Fruit fly (Drosophila melanogaster) whole organism, embryonic: Measurements from ENCODE around the gene hry.

ENCODE experiments used
- Antp ChIP-seq: fragments of 200-800 bp; sonication (Bioruptor generic); optimal IDR thresholded peaks from 3 replicates; lab custom pipeline; 2016; ENCODE audit warnings: missing biosample characterization, missing genetic modification characterization
- CG10274 ChIP-seq: fragments of 200-800 bp; sonication (Bioruptor generic); optimal IDR thresholded peaks from 3 replicates; lab custom pipeline; 2017; ENCODE audit warnings: missing biosample characterization, mild to moderate bottlenecking, missing genetic modification characterization
- CG10959 ChIP-seq: fragments of 200-800 bp; sonication (Bioruptor generic); IDR thresholded peaks from 2 replicates; pipeline ENCODE4 v1.3.6; 2022; ENCODE audit warnings: missing biosample characterization, missing genetic modification characterization
- CG11093 ChIP-seq: fragments of 200-800 bp; sonication (Bioruptor generic); IDR thresholded peaks from 3 replicates; pipeline ENCODE4 v1.3.6; 2022; ENCODE audit warnings: missing biosample characterization, missing genetic modification characterization
- CG11723 ChIP-seq: fragments of 200-800 bp; sonication (Bioruptor generic); optimal IDR thresholded peaks from 2 replicates; lab custom pipeline; 2017; ENCODE audit warnings: missing biosample characterization, mild to moderate bottlenecking, missing genetic modification characterization
- CG12769 ChIP-seq: fragments of 200-800 bp; sonication (Bioruptor generic); optimal IDR thresholded peaks from 2 replicates; lab custom pipeline; 2019; ENCODE audit warnings: missing biosample characterization, mild to moderate bottlenecking, missing genetic modification characterization, moderate library complexity
- CG14014 ChIP-seq: fragments of 200-800 bp; sonication (Bioruptor generic); IDR thresholded peaks from 2 replicates; pipeline ENCODE4 v1.3.6; 2022; ENCODE audit warnings: missing biosample characterization, missing genetic modification characterization
- CG15696 ChIP-seq: fragments of 200-800 bp; sonication (Bioruptor generic); optimal IDR thresholded peaks from 2 replicates; lab custom pipeline; 2019; ENCODE audit warnings: missing biosample characterization, mild to moderate bottlenecking, missing genetic modification characterization, moderate library complexity
- CG17328 ChIP-seq: fragments of 200-800 bp; sonication (Bioruptor generic); IDR thresholded peaks from 2 replicates; pipeline ENCODE4 v1.3.6; 2022; ENCODE audit warnings: missing biosample characterization, missing genetic modification characterization
- CG17385 ChIP-seq: fragments of 200-800 bp; sonication (Bioruptor generic); optimal IDR thresholded peaks from 3 replicates; lab custom pipeline; 2018; ENCODE audit warnings: missing biosample characterization, mild to moderate bottlenecking, missing genetic modification characterization
- CG18262 ChIP-seq: fragments of 200-800 bp; optimal IDR thresholded peaks from 3 replicates; lab custom pipeline; 2019; ENCODE audit warnings: missing biosample characterization, mild to moderate bottlenecking, missing genetic modification characterization, moderate library complexity
- CG18764 ChIP-seq: fragments of 200-800 bp; sonication (Bioruptor generic); optimal IDR thresholded peaks from 3 replicates; lab custom pipeline; 2016; ENCODE audit warnings: missing biosample characterization, missing genetic modification characterization
- CG2875 ChIP-seq: fragments of 200-800 bp; sonication (Bioruptor generic); optimal IDR thresholded peaks from 2 replicates; lab custom pipeline; 2017; ENCODE audit warnings: missing biosample characterization, mild to moderate bottlenecking, missing genetic modification characterization, missing genetic modification reagents
- CG2889 ChIP-seq: fragments of 200-800 bp; sonication (Bioruptor generic); IDR thresholded peaks from 3 replicates; pipeline ENCODE4 v1.3.6; 2022; ENCODE audit warnings: missing biosample characterization, missing genetic modification characterization
- CG32772 ChIP-seq: fragments of 200-800 bp; sonication (Bioruptor generic); IDR thresholded peaks from 2 replicates; pipeline ENCODE4 v1.3.6; 2022; ENCODE audit warnings: missing biosample characterization, missing genetic modification characterization
- CG4404 ChIP-seq: fragments of 200-800 bp; sonication (Bioruptor generic); IDR thresholded peaks from 2 replicates; pipeline ENCODE4 v1.3.6; 2022; ENCODE audit warnings: missing biosample characterization, missing genetic modification characterization
- CG4730 ChIP-seq: fragments of 200-800 bp; sonication (Bioruptor generic); IDR thresholded peaks from 2 replicates; pipeline ENCODE4 v1.3.6; 2022; ENCODE audit warnings: missing biosample characterization, missing genetic modification characterization
- CG5953 ChIP-seq: fragments of 200-800 bp; sonication (Bioruptor generic); IDR thresholded peaks from 2 replicates; pipeline ENCODE4 v1.3.6; 2022; ENCODE audit warnings: missing biosample characterization, missing genetic modification characterization
- CG6654 ChIP-seq: fragments of 200-800 bp; sonication (Bioruptor generic); optimal IDR thresholded peaks from 2 replicates; lab custom pipeline; 2017; ENCODE audit warnings: missing biosample characterization, mild to moderate bottlenecking, missing genetic modification characterization
- CG6683 ChIP-seq: fragments of 200-800 bp; sonication (Bioruptor generic); optimal IDR thresholded peaks from 2 replicates; lab custom pipeline; 2017; ENCODE audit warnings: missing biosample characterization, mild to moderate bottlenecking, missing genetic modification characterization, missing genetic modification reagents
- CG7372 ChIP-seq: fragments of 200-800 bp; sonication (Bioruptor generic); IDR thresholded peaks from 2 replicates; pipeline ENCODE4 v1.3.6; 2022; ENCODE audit warnings: missing biosample characterization, missing genetic modification characterization
- CG9437 ChIP-seq: fragments of 200-800 bp; sonication (Bioruptor generic); optimal IDR thresholded peaks from 2 replicates; lab custom pipeline; 2018; ENCODE audit warnings: missing biosample characterization, mild to moderate bottlenecking, missing genetic modification characterization
- D ChIP-seq, 2 experiments: fragments of 200-800 bp in 1 of 2; fragments of >200 bp in 1 of 2; sonication (Bioruptor generic) in 1 of 2; optimal IDR thresholded peaks; 2 replicates in 1 of 2; 3 replicates in 1 of 2; lab custom pipeline; 2017; ENCODE audit warnings: mild to moderate bottlenecking in 1 of 2, missing biosample characterization in 1 of 2, missing genetic modification characterization in 1 of 2, missing genetic modification reagents in 1 of 2
- E2f1 ChIP-seq: fragments of 200-800 bp; sonication (Bioruptor generic); IDR thresholded peaks from 2 replicates; pipeline ENCODE4 v1.3.6; 2022; ENCODE audit warnings: missing biosample characterization, missing genetic modification characterization
- Elba2 ChIP-seq: fragments of 200-800 bp; sonication (Bioruptor generic); optimal IDR thresholded peaks from 3 replicates; lab custom pipeline; 2016; ENCODE audit warnings: missing biosample characterization, missing genetic modification characterization
- Fer1 ChIP-seq: fragments of 200-800 bp; sonication (Bioruptor generic); optimal IDR thresholded peaks from 2 replicates; lab custom pipeline; 2017; ENCODE audit warnings: missing biosample characterization, mild to moderate bottlenecking, missing genetic modification characterization
- GATAe ChIP-seq: fragments of 200-800 bp; sonication (Bioruptor generic); conservative IDR thresholded peaks from 2 replicates; pipeline ENCODE4 v1.3.6; 2022; ENCODE audit warnings: missing biosample characterization, missing genetic modification characterization
- Lhr ChIP-seq: fragments of 200-800 bp; sonication (Bioruptor generic); optimal IDR thresholded peaks from 3 replicates; lab custom pipeline; 2017; ENCODE audit warnings: mild to moderate bottlenecking, missing biosample characterization, missing genetic modification reagents, missing genetic modification characterization
- NC2α ChIP-seq: fragments of 200-800 bp; sonication (Bioruptor generic); optimal IDR thresholded peaks from 2 replicates; lab custom pipeline; 2016; ENCODE audit warnings: missing biosample characterization, missing genetic modification characterization
- NC2β ChIP-seq: fragments of 200-800 bp; sonication (Bioruptor generic); optimal IDR thresholded peaks from 2 replicates; lab custom pipeline; 2016; ENCODE audit warnings: missing biosample characterization, missing genetic modification characterization
- Opbp ChIP-seq: fragments of 200-800 bp; sonication (Bioruptor generic); IDR thresholded peaks from 3 replicates; pipeline ENCODE4 v1.3.6; 2022; ENCODE audit warnings: missing biosample characterization, missing genetic modification characterization; ENCODE audit not compliant: partially characterized antibody
- Xbp1 ChIP-seq: fragments of 200-800 bp; sonication (Bioruptor generic); optimal IDR thresholded peaks from 3 replicates; lab custom pipeline; 2016; ENCODE audit warnings: missing biosample characterization, mild to moderate bottlenecking, missing genetic modification characterization
- YL-1 ChIP-seq: fragments of 200-800 bp; sonication (Bioruptor generic); optimal IDR thresholded peaks from 3 replicates; lab custom pipeline; 2017; ENCODE audit warnings: missing biosample characterization, mild to moderate bottlenecking, missing genetic modification characterization
- danr ChIP-seq: fragments of 200-800 bp; sonication (Bioruptor generic); IDR thresholded peaks from 2 replicates; pipeline ENCODE4 v1.3.6; 2022; ENCODE audit warnings: missing biosample characterization, missing genetic modification characterization
- dimm ChIP-seq: fragments of 200-800 bp; sonication (Bioruptor generic); IDR thresholded peaks from 2 replicates; pipeline ENCODE4 v1.3.6; 2022; ENCODE audit warnings: missing biosample characterization, missing genetic modification characterization
- dmrt99B ChIP-seq: fragments of 200-800 bp; sonication (Bioruptor generic); optimal IDR thresholded peaks from 2 replicates; lab custom pipeline; 2018; ENCODE audit warnings: missing biosample characterization, mild to moderate bottlenecking, missing genetic modification characterization, moderate library complexity
- fd96Cb ChIP-seq: fragments of 200-800 bp; sonication (Bioruptor generic); optimal IDR thresholded peaks from 2 replicates; lab custom pipeline; 2018; ENCODE audit warnings: missing biosample characterization, mild to moderate bottlenecking, missing genetic modification characterization, moderate library complexity
- gcm2 ChIP-seq: fragments of 200-800 bp; sonication (Bioruptor generic); optimal IDR thresholded peaks from 2 replicates; lab custom pipeline; 2016; ENCODE audit warnings: missing biosample characterization, missing genetic modification characterization
- hth ChIP-seq: fragments of >200 bp; optimal IDR thresholded peaks from 2 replicates; lab custom pipeline; 2017; ENCODE audit warnings: inconsistent platforms
- kah ChIP-seq: fragments of 200-800 bp; sonication (Bioruptor generic); optimal IDR thresholded peaks from 2 replicates; lab custom pipeline; 2018; ENCODE audit warnings: missing biosample characterization, mild to moderate bottlenecking, missing genetic modification characterization
- knrl ChIP-seq: fragments of 200-800 bp; sonication (Bioruptor generic); IDR thresholded peaks from 3 replicates; pipeline ENCODE4 v1.3.6; 2022; ENCODE audit warnings: missing biosample characterization, missing genetic modification characterization; ENCODE audit not compliant: partially characterized antibody
- lola ChIP-seq, 3 experiments: fragments of >200 bp in 2 of 3; fragments of 200-800 bp in 1 of 3; sonication (Bioruptor generic) in 1 of 3; optimal IDR thresholded peaks; 2 replicates each; lab custom pipeline; 2017 to 2019; ENCODE audit warnings: missing biosample characterization in 3 of 3, missing genetic modification characterization in 3 of 3, mild to moderate bottlenecking in 1 of 3, moderate library complexity in 1 of 3
- nerfin-2 ChIP-seq: fragments of 200-800 bp; sonication (Bioruptor generic); IDR thresholded peaks from 2 replicates; pipeline ENCODE4 v1.3.6; 2022; ENCODE audit warnings: missing biosample characterization, missing genetic modification characterization; ENCODE audit not compliant: partially characterized antibody
- nom ChIP-seq: fragments of 200-800 bp; sonication (Bioruptor generic); optimal IDR thresholded peaks from 2 replicates; lab custom pipeline; 2017; ENCODE audit warnings: missing biosample characterization, missing genetic modification characterization, mild to moderate bottlenecking, moderate library complexity, missing genetic modification reagents
- p53 ChIP-seq: fragments of 200-800 bp; sonication (Bioruptor generic); optimal IDR thresholded peaks from 2 replicates; lab custom pipeline; 2016; ENCODE audit warnings: missing biosample characterization, missing genetic modification characterization
- pan ChIP-seq, 4 experiments: fragments of >200 bp in 3 of 4; fragments of 200-800 bp in 1 of 4; sonication (Bioruptor generic) in 1 of 4; optimal IDR thresholded peaks in 3 of 4; IDR thresholded peaks in 1 of 4; 2 replicates each; pipeline versions ENCODE4 v1.3.6 to Lab custom; 2017 to 2022; ENCODE audit warnings: missing biosample characterization in 2 of 4, missing genetic modification characterization in 2 of 4, mixed read lengths in 1 of 4
- sim ChIP-seq: fragments of 200-800 bp; sonication (Bioruptor generic); IDR thresholded peaks from 2 replicates; pipeline ENCODE4 v1.3.6; 2022; ENCODE audit warnings: missing biosample characterization, missing genetic modification characterization
- unpg ChIP-seq: fragments of 200-800 bp; sonication (Bioruptor generic); optimal IDR thresholded peaks from 3 replicates; lab custom pipeline; 2018; ENCODE audit warnings: missing biosample characterization, mild to moderate bottlenecking, missing genetic modification characterization, moderate library complexity

hry gene

DNA sequence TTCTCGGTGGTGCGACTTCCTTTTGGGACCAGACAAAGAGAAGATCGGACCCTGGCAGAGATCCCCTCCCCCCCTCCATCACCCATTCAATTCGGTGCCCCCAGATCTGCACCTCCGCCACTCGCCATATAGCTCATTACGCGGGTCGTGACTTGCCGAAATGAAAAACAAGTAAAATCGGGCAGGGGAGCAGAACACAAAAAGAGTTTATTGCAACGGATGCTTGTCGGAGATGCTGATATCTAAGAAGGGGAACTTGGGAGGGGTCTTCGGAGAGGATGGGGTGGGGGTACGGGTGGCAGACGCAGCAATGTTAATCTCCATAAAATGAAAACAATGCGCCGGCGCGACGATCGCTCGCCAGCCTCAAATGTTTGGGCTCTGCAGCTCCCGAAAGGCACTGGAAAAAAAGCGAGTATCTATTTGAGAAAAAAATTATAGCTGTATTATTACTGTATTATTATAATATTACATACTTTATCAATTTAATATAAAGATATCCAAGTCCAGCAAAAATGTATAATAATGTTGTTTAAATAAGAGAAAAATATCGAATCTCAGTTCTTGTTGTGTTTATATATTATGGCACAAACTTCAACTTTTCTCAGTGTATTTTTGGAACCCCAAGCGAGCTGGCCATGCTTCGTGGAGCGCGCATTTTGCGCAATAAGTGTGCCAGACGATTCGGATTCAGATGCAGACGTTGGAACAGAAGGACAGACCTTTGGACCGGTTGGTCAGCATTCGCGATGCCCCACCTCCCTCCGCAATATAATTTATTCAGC is 7.6 kb upstream of the hry start (continued):
- no peak for TF ChIP-seq CG14014
- TF ChIP-seq dimm (GFP tag; lab: Robert Waterston, UW), result no peak
- no peak for TF ChIP-seq Xbp1 (GFP tag; lab: Kevin White, UChicago)
- no peak for TF ChIP-seq danr (GFP tag; lab: Robert Waterston, UW)
- TF ChIP-seq CG2889, result no peak
- peak; percentile 74 for TF ChIP-seq CG18262
- no peak for TF ChIP-seq CG18764
- no peak for TF ChIP-seq nerfin-2 (GFP tag; lab: Robert Waterston, UW)
- TF ChIP-seq hth, result no peak
- no peak for TF ChIP-seq CG10959 (GFP tag; lab: Robert Waterston, UW)
- 0 out of 2 replicates have a peak, but pooled peaks have one; percentile 17 for TF ChIP-seq CG4730
- peak; percentile 84 for TF ChIP-seq nom
- no peak for TF ChIP-seq Elba2 (GFP tag; lab: Kevin White, UChicago)
- TF ChIP-seq CG11093 (GFP tag; lab: Robert Waterston, UW), result no peak
- TF ChIP-seq CG17328 (GFP tag; lab: Robert Waterston, UW), result no peak
- no peak for TF ChIP-seq Lhr (GFP tag; lab: Kevin White, UChicago)
- no peak for TF ChIP-seq CG12769 (tag; lab: Kevin White, UChicago)
- no peak for TF ChIP-seq Antp (GFP tag; lab: Kevin White, UChicago)
- TF ChIP-seq sim, result no peak
- TF ChIP-seq CG7372 (GFP tag; lab: Robert Waterston, UW), result no peak
- TF ChIP-seq CG2875 (GFP tag; lab: Kevin White, UChicago), result no peak
- TF ChIP-seq CG11723 (GFP tag; lab: Kevin White, UChicago), result peak; percentile 11
- no peak for TF ChIP-seq GATAe (GFP tag; lab: Robert Waterston, UW)
- TF ChIP-seq gcm2 (GFP tag; lab: Kevin White, UChicago), result no peak
- 0 out of 2 replicates have a peak, but pooled peaks have one; percentile 40 for TF ChIP-seq E2f1 (GFP tag; lab: Robert Waterston, UW)
- TF ChIP-seq unpg (GFP tag; lab: Kevin White, UChicago), result peak; percentile 53
- TF ChIP-seq p53 (GFP tag; lab: Kevin White, UChicago), result no peak
- TF ChIP-seq dmrt99B, result peak; percentile 61
- TF ChIP-seq knrl, result no peak
- TF ChIP-seq kah (GFP tag; lab: Kevin White, UChicago), result no peak
- no peak for TF ChIP-seq Opbp (GFP tag; lab: Robert Waterston, UW)
- TF ChIP-seq NC2β, result no peak
- peak; percentile 1 for TF ChIP-seq CG17385 (GFP tag; lab: Kevin White, UChicago)
- no peak for TF ChIP-seq CG5953 (GFP tag; lab: Robert Waterston, UW)
- no peak for TF ChIP-seq CG6654 (GFP tag; lab: Kevin White, UChicago)
- TF ChIP-seq CG9437 (GFP tag; lab: Kevin White, UChicago), result no peak
- TF ChIP-seq fd96Cb (tag; lab: Kevin White, UChicago), result peak; percentile 15
- TF ChIP-seq Fer1 (GFP tag; lab: Kevin White, UChicago), result no peak
- TF ChIP-seq lola (GFP tag; optimal IDR thresholded peaks at IDR 0.05; lab: Kevin White, UChicago), result peak in 1 of 3 experiments; percentile 63
- no peak for TF ChIP-seq NC2α (GFP tag; lab: Kevin White, UChicago)
- no peak for TF ChIP-seq pan (optimal IDR thresholded peaks at IDR 0.05; lab: Kevin White, UChicago)
- peak in 1 of 2 experiments; percentile 37 for TF ChIP-seq pan (GFP tag; optimal IDR thresholded peaks at IDR 0.05 in 1 of 2, IDR thresholded peaks at IDR 0.05 in 1 of 2)
- no peak for TF ChIP-seq CG10274 (GFP tag; lab: Kevin White, UChicago)
- TF ChIP-seq D (optimal IDR thresholded peaks at IDR 0.05; lab: Kevin White, UChicago), result no peak
- TF ChIP-seq D (GFP tag; optimal IDR thresholded peaks at IDR 0.05; lab: Kevin White, UChicago), result peak; percentile 37
- TF ChIP-seq CG15696 (tag; lab: Kevin White, UChicago), result peak; percentile 38
- TF ChIP-seq CG4404 (GFP tag; lab: Robert Waterston, UW), result 0 out of 2 replicates have a peak, but pooled peaks have one; percentile 12
- TF ChIP-seq YL-1 (GFP tag; lab: Kevin White, UChicago), result no peak
- TF ChIP-seq CG32772 (GFP tag; lab: Robert Waterston, UW), result 0 out of 2 replicates have a peak, but pooled peaks have one; percentile 6
- TF ChIP-seq CG6683 (GFP tag; lab: Kevin White, UChicago), result no peak
